Fruit fly (Drosophila melanogaster) whole organism, embryonic: ENCODE measurements around the gene CG5498.

Experiments
- Atf3 ChIP-seq: fragments of 200-800 bp; sonication (Bioruptor generic); optimal IDR thresholded peaks from 3 replicates; lab custom pipeline; 2016; ENCODE audit warnings: missing biosample characterization, missing genetic modification characterization
- B-H2 ChIP-seq: fragments of 200-800 bp; sonication (Bioruptor generic); optimal IDR thresholded peaks from 2 replicates; lab custom pipeline; 2018; ENCODE audit warnings: missing biosample characterization, mild to moderate bottlenecking, missing genetic modification characterization
- CG10462 ChIP-seq: fragments of 200-800 bp; sonication (Bioruptor generic); optimal IDR thresholded peaks from 2 replicates; lab custom pipeline; 2016; ENCODE audit warnings: missing biosample characterization, missing genetic modification characterization
- CG12942 ChIP-seq: fragments of 200-800 bp; sonication (Bioruptor generic); optimal IDR thresholded peaks from 3 replicates; lab custom pipeline; 2016; ENCODE audit warnings: missing biosample characterization, missing genetic modification characterization
- CG13894 ChIP-seq: fragments of 200-800 bp; sonication (Bioruptor generic); optimal IDR thresholded peaks from 3 replicates; lab custom pipeline; 2018; ENCODE audit warnings: missing biosample characterization, mild to moderate bottlenecking, missing genetic modification characterization, moderate library complexity
- CG14014 ChIP-seq: fragments of 200-800 bp; sonication (Bioruptor generic); IDR thresholded peaks from 2 replicates; pipeline ENCODE4 v1.3.6; 2022; ENCODE audit warnings: missing biosample characterization, missing genetic modification characterization
- CG15696 ChIP-seq: fragments of 200-800 bp; sonication (Bioruptor generic); optimal IDR thresholded peaks from 2 replicates; lab custom pipeline; 2019; ENCODE audit warnings: missing biosample characterization, mild to moderate bottlenecking, missing genetic modification characterization, moderate library complexity
- CG17186 ChIP-seq: fragments of 200-800 bp; sonication (Bioruptor generic); optimal IDR thresholded peaks from 3 replicates; lab custom pipeline; 2017; ENCODE audit warnings: missing biosample characterization, missing genetic modification reagents, missing genetic modification characterization
- CG18262 ChIP-seq: fragments of 200-800 bp; optimal IDR thresholded peaks from 3 replicates; lab custom pipeline; 2019; ENCODE audit warnings: missing biosample characterization, mild to moderate bottlenecking, missing genetic modification characterization, moderate library complexity
- CG2199 ChIP-seq: fragments of 200-800 bp; sonication (Bioruptor generic); IDR thresholded peaks from 3 replicates; pipeline ENCODE4 v1.3.6; 2022; ENCODE audit warnings: missing biosample characterization, missing genetic modification characterization
- CG30403 ChIP-seq: fragments of 200-800 bp; sonication (Bioruptor generic); optimal IDR thresholded peaks from 3 replicates; lab custom pipeline; 2016; ENCODE audit warnings: missing biosample characterization, missing genetic modification characterization
- CG32767 ChIP-seq: fragments of 200-800 bp; sonication (Bioruptor generic); IDR thresholded peaks from 2 replicates; pipeline ENCODE4 v1.3.6; 2022; ENCODE audit warnings: missing biosample characterization, missing genetic modification characterization
- CG33557 ChIP-seq: fragments of 200-800 bp; sonication (Bioruptor generic); optimal IDR thresholded peaks from 2 replicates; lab custom pipeline; 2019; ENCODE audit warnings: missing biosample characterization, mild to moderate bottlenecking, missing genetic modification characterization, moderate library complexity
- CG34422 ChIP-seq: fragments of 200-800 bp; sonication (Bioruptor generic); IDR thresholded peaks from 3 replicates; pipeline ENCODE4 v1.3.6; 2022; ENCODE audit warnings: missing biosample characterization, missing genetic modification characterization
- CG3995 ChIP-seq: fragments of 200-800 bp; sonication (Bioruptor generic); optimal IDR thresholded peaks from 3 replicates; lab custom pipeline; 2016; ENCODE audit warnings: missing biosample characterization, missing genetic modification characterization
- CG5953 ChIP-seq: fragments of 200-800 bp; sonication (Bioruptor generic); IDR thresholded peaks from 2 replicates; pipeline ENCODE4 v1.3.6; 2022; ENCODE audit warnings: missing biosample characterization, missing genetic modification characterization
- CG6854 ChIP-seq: fragments of 200-800 bp; sonication (Bioruptor generic); optimal IDR thresholded peaks from 3 replicates; lab custom pipeline; 2017; ENCODE audit warnings: missing biosample characterization, mild to moderate bottlenecking, missing genetic modification characterization
- CG7357 ChIP-seq: fragments of 200-800 bp; sonication (Bioruptor generic); IDR thresholded peaks from 3 replicates; pipeline ENCODE4 v1.3.6; 2022; ENCODE audit warnings: missing biosample characterization, missing genetic modification characterization
- CG8765 ChIP-seq: fragments of 200-800 bp; sonication (Bioruptor generic); IDR thresholded peaks from 2 replicates; pipeline ENCODE4 v1.3.6; 2022; ENCODE audit warnings: missing biosample characterization, missing genetic modification characterization
- CG9215 ChIP-seq: fragments of 200-800 bp; sonication (Bioruptor generic); IDR thresholded peaks from 2 replicates; pipeline ENCODE4 v1.3.6; 2022; ENCODE audit warnings: missing biosample characterization, missing genetic modification characterization
- CG9817 ChIP-seq: fragments of 200-800 bp; sonication (Bioruptor generic); optimal IDR thresholded peaks from 2 replicates; lab custom pipeline; 2018; ENCODE audit warnings: missing biosample characterization, mild to moderate bottlenecking, missing genetic modification characterization, moderate library complexity
- Chrac-16 ChIP-seq: fragments of 200-800 bp; sonication (Bioruptor generic); optimal IDR thresholded peaks from 3 replicates; lab custom pipeline; 2016; ENCODE audit warnings: missing biosample characterization, missing genetic modification characterization
- Doc2 ChIP-seq: fragments of 200-800 bp; sonication (Bioruptor generic); IDR thresholded peaks from 2 replicates; pipeline ENCODE4 v1.3.6; 2022; ENCODE audit warnings: missing biosample characterization, missing genetic modification characterization
- Dp ChIP-seq: fragments of 200-800 bp; sonication (Bioruptor generic); optimal IDR thresholded peaks from 2 replicates; lab custom pipeline; 2018; ENCODE audit warnings: missing biosample characterization, mild to moderate bottlenecking, missing genetic modification characterization, moderate library complexity
- Jarid2 ChIP-seq: fragments of 200-800 bp; sonication (Bioruptor generic); optimal IDR thresholded peaks from 3 replicates; lab custom pipeline; 2017; ENCODE audit warnings: mild to moderate bottlenecking, missing biosample characterization, missing genetic modification reagents, missing genetic modification characterization
- Lhr ChIP-seq: fragments of 200-800 bp; sonication (Bioruptor generic); optimal IDR thresholded peaks from 3 replicates; lab custom pipeline; 2017; ENCODE audit warnings: mild to moderate bottlenecking, missing biosample characterization, missing genetic modification reagents, missing genetic modification characterization
- Max ChIP-seq: fragments of 200-800 bp; sonication (Bioruptor generic); optimal IDR thresholded peaks from 2 replicates; lab custom pipeline; 2016; ENCODE audit warnings: missing biosample characterization, mild to moderate bottlenecking, missing genetic modification characterization
- NFAT ChIP-seq: fragments of 200-800 bp; sonication (Bioruptor generic); IDR thresholded peaks from 2 replicates; pipeline ENCODE4 v1.3.6; 2022; ENCODE audit warnings: missing biosample characterization, missing genetic modification characterization
- Tbp ChIP-seq: fragments of >200 bp; optimal IDR thresholded peaks from 2 replicates; lab custom pipeline; 2018; ENCODE audit warnings: missing biosample characterization, missing genetic modification characterization
- esg ChIP-seq: fragments of 200-800 bp; sonication (Bioruptor generic); conservative IDR thresholded peaks from 2 replicates; pipeline ENCODE4 v1.3.6; 2022; ENCODE audit warnings: missing biosample characterization, missing genetic modification characterization
- exex ChIP-seq: fragments of 200-800 bp; sonication (Bioruptor generic); optimal IDR thresholded peaks from 4 replicates; lab custom pipeline; 2018; ENCODE audit warnings: missing biosample characterization, mild to moderate bottlenecking, missing genetic modification characterization, moderate library complexity
- fd64A ChIP-seq: fragments of 200-800 bp; sonication (Bioruptor generic); optimal IDR thresholded peaks from 3 replicates; lab custom pipeline; 2018; ENCODE audit warnings: missing biosample characterization, mild to moderate bottlenecking, missing genetic modification characterization
- ftz-f1 ChIP-seq: fragments of 200-800 bp; sonication (Bioruptor generic); optimal IDR thresholded peaks from 2 replicates; lab custom pipeline; 2016; ENCODE audit warnings: missing biosample characterization, missing genetic modification characterization
- gt ChIP-seq: fragments of 200-800 bp; sonication (Bioruptor generic); IDR thresholded peaks from 2 replicates; pipeline ENCODE4 v1.3.6; 2022; ENCODE audit warnings: missing biosample characterization, missing genetic modification characterization
- hkb ChIP-seq, 2 experiments: fragments of 200-800 bp in 1 of 2; fragments of >200 bp in 1 of 2; sonication (Bioruptor generic) in 1 of 2; IDR thresholded peaks in 1 of 2; optimal IDR thresholded peaks in 1 of 2; 2 replicates each; pipeline versions ENCODE4 v1.3.6 to Lab custom; 2017 to 2022; ENCODE audit warnings: missing biosample characterization in 1 of 2, missing genetic modification characterization in 1 of 2
- jigr1 ChIP-seq: fragments of 200-800 bp; sonication (Bioruptor generic); IDR thresholded peaks from 3 replicates; pipeline ENCODE4 v1.3.6; 2022; ENCODE audit warnings: missing biosample characterization, missing genetic modification characterization
- jing ChIP-seq: fragments of 200-800 bp; sonication (Bioruptor generic); optimal IDR thresholded peaks from 2 replicates; lab custom pipeline; 2018; ENCODE audit warnings: missing biosample characterization, mild to moderate bottlenecking, missing genetic modification characterization
- kay ChIP-seq: fragments of 200-800 bp; sonication (Bioruptor generic); optimal IDR thresholded peaks from 2 replicates; lab custom pipeline; 2016; ENCODE audit warnings: missing biosample characterization, missing genetic modification characterization
- ken ChIP-seq: fragments of 200-800 bp; sonication (Bioruptor generic); IDR thresholded peaks from 3 replicates; pipeline ENCODE4 v1.3.6; 2022; ENCODE audit warnings: missing biosample characterization, missing genetic modification characterization
- klu ChIP-seq: fragments of 200-800 bp; sonication (Bioruptor generic); IDR thresholded peaks from 2 replicates; pipeline ENCODE4 v1.3.6; 2022; ENCODE audit warnings: missing biosample characterization, missing genetic modification characterization
- lbe ChIP-seq: fragments of 200-800 bp; sonication (Bioruptor generic); optimal IDR thresholded peaks from 2 replicates; lab custom pipeline; 2016; ENCODE audit warnings: missing biosample characterization, mild to moderate bottlenecking, missing genetic modification characterization
- lilli ChIP-seq: fragments of 200-800 bp; sonication (Bioruptor generic); optimal IDR thresholded peaks from 3 replicates; lab custom pipeline; 2016; ENCODE audit warnings: missing biosample characterization, missing genetic modification characterization
- lola ChIP-seq, 3 experiments: fragments of >200 bp in 2 of 3; fragments of 200-800 bp in 1 of 3; sonication (Bioruptor generic) in 1 of 3; optimal IDR thresholded peaks; 2 replicates each; lab custom pipeline; 2017 to 2019; ENCODE audit warnings: missing biosample characterization in 3 of 3, missing genetic modification characterization in 3 of 3, mild to moderate bottlenecking in 1 of 3, moderate library complexity in 1 of 3
- ranshi ChIP-seq: fragments of 200-800 bp; sonication (Bioruptor generic); IDR thresholded peaks from 2 replicates; pipeline ENCODE4 v1.3.6; 2022; ENCODE audit warnings: missing biosample characterization, missing genetic modification characterization
- sens ChIP-seq: fragments of 200-800 bp; sonication (Bioruptor generic); peaks from one replicate; lab custom pipeline; 2016; ENCODE audit warnings: missing biosample characterization, missing genetic modification characterization
- seq ChIP-seq: fragments of 200-800 bp; sonication (Bioruptor generic); IDR thresholded peaks from 2 replicates; pipeline ENCODE4 v1.3.6; 2022; ENCODE audit warnings: missing biosample characterization, missing genetic modification characterization
- slou ChIP-seq: fragments of 200-800 bp; sonication (Bioruptor generic); optimal IDR thresholded peaks from 3 replicates; lab custom pipeline; 2016; ENCODE audit warnings: missing biosample characterization, missing genetic modification characterization
- tx ChIP-seq: fragments of 200-800 bp; sonication (Bioruptor generic); optimal IDR thresholded peaks from 2 replicates; lab custom pipeline; 2016; ENCODE audit warnings: missing biosample characterization, missing genetic modification characterization

CG5498 gene

DNA sequence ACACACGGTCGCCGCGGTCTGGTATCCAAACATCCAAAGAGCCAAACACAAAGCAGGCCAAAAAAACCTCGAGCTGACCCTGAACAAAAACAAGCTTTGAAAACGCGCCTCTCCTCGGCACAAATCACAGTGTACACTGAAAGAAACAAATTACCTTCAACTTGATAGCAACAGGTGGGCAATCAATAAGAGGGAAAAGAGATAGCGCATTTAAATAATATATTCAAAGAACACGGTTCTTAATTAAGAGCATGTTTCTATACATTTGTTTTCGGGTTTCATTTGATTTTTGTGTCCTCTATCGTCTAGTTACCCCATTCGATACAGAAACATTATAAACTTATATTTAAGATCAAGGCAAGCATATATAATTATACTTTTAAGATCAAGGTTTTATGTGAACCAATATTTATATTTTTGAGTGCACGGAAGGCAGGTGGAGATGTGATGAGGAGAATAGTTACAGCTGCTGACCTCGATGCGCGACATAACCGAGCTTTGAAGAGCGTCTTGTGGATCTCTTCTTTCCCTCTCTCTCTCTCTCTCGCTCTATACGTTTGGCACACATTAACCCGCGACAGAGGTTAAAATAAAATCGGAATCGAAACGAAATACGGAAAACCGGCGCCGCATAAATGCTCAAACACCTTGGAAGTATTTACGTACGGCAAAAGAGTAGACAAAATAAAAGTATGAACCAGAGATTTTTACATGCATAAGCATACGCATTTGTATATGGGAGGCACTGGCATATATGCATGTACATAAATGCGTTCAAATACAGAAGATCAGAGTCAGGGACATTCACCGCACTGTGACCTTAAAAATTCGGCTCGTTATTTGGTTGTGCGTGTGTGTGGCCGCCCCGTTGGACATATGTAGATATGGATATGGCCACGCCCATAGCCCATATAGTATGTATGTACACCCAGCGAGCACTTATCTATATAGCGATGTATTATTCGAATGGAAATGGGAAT is 14.6 kb upstream of the CG5498 start (continued):
- TF ChIP-seq CG6854 (GFP tag; lab: Kevin White, UChicago) (peak; percentile 87), exex (tag; lab: Kevin White, UChicago) (peak; percentile 55), Doc2 (no peak), B-H2 (GFP tag; lab: Kevin White, UChicago) (no peak), CG17186 (peak; percentile 26), CG18262 (tag; lab: Kevin White, UChicago) (peak; percentile 91), esg (GFP tag; lab: Robert Waterston, UW) (peak; percentile 78), Lhr (peak; percentile 43), Chrac-16 (GFP tag; lab: Kevin White, UChicago) (peak; percentile 71), lilli (peak; percentile 89), CG32767 (GFP tag; lab: Robert Waterston, UW) (no peak), ken (GFP tag; lab: Robert Waterston, UW) (peak; percentile 59; the same call in 2 of the 3 replicates), CG15696 (peak; percentile 48), Max (GFP tag; lab: Kevin White, UChicago) (peak; percentile 83), seq (GFP tag; lab: Robert Waterston, UW) (peak; percentile 86), Atf3 (GFP tag; lab: Kevin White, UChicago) (peak; percentile 41), hkb (optimal IDR thresholded peaks at IDR 0.05; lab: Kevin White, UChicago) (no peak), hkb (GFP tag; IDR thresholded peaks at IDR 0.05; lab: Robert Waterston, UW) (peak; percentile 89), CG14014 (peak; percentile 70), CG7357 (peak; percentile 62), CG2199 (no peak; the same call in 2 of the 3 replicates), Dp (GFP tag; lab: Kevin White, UChicago) (no peak), sens (GFP tag; lab: Kevin White, UChicago) (peak; percentile 97), jigr1 (GFP tag; lab: Robert Waterston, UW) (peak; percentile 48; the same call in 1 of the 3 replicates), jing (peak; percentile 58), ranshi (GFP tag; lab: Robert Waterston, UW) (peak; percentile 72; the same call in 1 of the 2 replicates), kay (peak; percentile 61), tx (GFP tag; lab: Kevin White, UChicago) (peak; percentile 75), klu (peak; percentile 65; the same call in 1 of the 2 replicates), CG33557 (GFP tag; lab: Kevin White, UChicago) (peak; percentile 67), ftz-f1 (GFP tag; lab: Kevin White, UChicago) (peak; percentile 85), CG9817 (peak; percentile 82), fd64A (peak; percentile 11), Jarid2 (GFP tag; lab: Kevin White, UChicago) (peak; percentile 66), CG9215 (GFP tag; lab: Robert Waterston, UW) (peak; percentile 67), CG3995 (GFP tag; lab: Kevin White, UChicago) (peak; percentile 22), CG12942 (GFP tag; lab: Kevin White, UChicago) (peak; percentile 79), Tbp (GFP tag; lab: Kevin White, UChicago) (no peak), CG34422 (peak; percentile 70; the same call in 2 of the 3 replicates), NFAT (GFP tag; lab: Robert Waterston, UW) (peak; percentile 57; the same call in 1 of the 2 replicates), lbe (GFP tag; lab: Kevin White, UChicago) (peak; percentile 30), CG10462 (GFP tag; lab: Kevin White, UChicago) (peak; percentile 76), CG13894 (peak; percentile 67), slou (peak; percentile 52), CG5953 (GFP tag; lab: Robert Waterston, UW) (no peak; the same call in 1 of the 2 replicates), CG30403 (GFP tag; lab: Kevin White, UChicago) (peak; percentile 91), gt (GFP tag; lab: Robert Waterston, UW) (no peak), lola (GFP tag; optimal IDR thresholded peaks at IDR 0.05; lab: Kevin White, UChicago) (peak in 1 of 3 experiments; percentile 81), CG8765 (GFP tag; lab: Robert Waterston, UW) (no peak)
